Worm (Caenorhabditis elegans) whole organism, late embryonic: ENCODE data around the gene snfc-5.
A peak's percentile ranks its signal among the peaks of the same experiment; 100 is the strongest.

ENCODE experiments used
- C38D4.7 ChIP-seq: fragments of 200-800 bp; sonication (Bioruptor generic); optimal IDR thresholded peaks from 2 replicates; lab custom pipeline; 2018; ENCODE audit warnings: mild to moderate bottlenecking, missing genetic modification characterization, moderate library complexity, missing compliant biosample characterization
- K02D7.2 ChIP-seq: sonication (generic microtip); optimal IDR thresholded peaks from 2 replicates; lab custom pipeline; 2017; ENCODE audit warnings: mild to moderate bottlenecking, missing genetic modification characterization, missing compliant biosample characterization
- ahr-1 ChIP-seq: sonication (generic microtip); optimal IDR thresholded peaks from 2 replicates; lab custom pipeline; 2016; ENCODE audit warnings: missing genetic modification characterization, missing compliant biosample characterization
- ama-1 ChIP-seq: fragments of 150-350 bp; optimal IDR thresholded peaks from 2 replicates; lab custom pipeline; 2014
- ceh-14 ChIP-seq: sonication (generic microtip); optimal IDR thresholded peaks from 2 replicates; lab custom pipeline; 2016; ENCODE audit warnings: missing genotype, missing genetic modification characterization, missing compliant biosample characterization
- ceh-22 ChIP-seq: sonication (generic microtip); optimal IDR thresholded peaks from 2 replicates; lab custom pipeline; 2017; ENCODE audit warnings: missing biosample characterization, missing genetic modification characterization
- ceh-34 ChIP-seq: sonication (generic microtip); optimal IDR thresholded peaks from 2 replicates; lab custom pipeline; 2016; ENCODE audit warnings: mild to moderate bottlenecking, missing genetic modification characterization, missing compliant biosample characterization
- ceh-9 ChIP-seq: sonication (generic microtip); optimal IDR thresholded peaks from 2 replicates; lab custom pipeline; 2016; ENCODE audit warnings: mild to moderate bottlenecking, missing genetic modification characterization, inconsistent platforms, missing compliant biosample characterization
- che-1 ChIP-seq: sonication (generic microtip); optimal IDR thresholded peaks from 2 replicates; lab custom pipeline; 2016; ENCODE audit warnings: mild to moderate bottlenecking, missing genetic modification characterization, missing compliant biosample characterization
- dmd-4 ChIP-seq: sonication (generic microtip); optimal IDR thresholded peaks from 2 replicates; lab custom pipeline; 2016; ENCODE audit warnings: borderline replicate concordance, missing genetic modification characterization, missing compliant biosample characterization
- elt-4 ChIP-seq: sonication (generic microtip); optimal IDR thresholded peaks from 2 replicates; lab custom pipeline; 2016; ENCODE audit warnings: missing genetic modification characterization, missing compliant biosample characterization
- ets-4 ChIP-seq: sonication (generic microtip); optimal IDR thresholded peaks from 2 replicates; lab custom pipeline; 2016; ENCODE audit warnings: missing genetic modification characterization, missing compliant biosample characterization
- fax-1 ChIP-seq: sonication (generic microtip); optimal IDR thresholded peaks from 2 replicates; lab custom pipeline; 2016; ENCODE audit warnings: missing genotype, missing genetic modification characterization, missing compliant biosample characterization
- fkh-10 ChIP-seq: fragments of 150-350 bp; optimal IDR thresholded peaks from 2 replicates; lab custom pipeline; 2014; ENCODE audit warnings: missing biosample characterization, missing genetic modification reagents, missing genetic modification characterization
- hlh-13 ChIP-seq: fragments of 200-800 bp; sonication (Bioruptor generic); optimal IDR thresholded peaks from 2 replicates; lab custom pipeline; 2018; ENCODE audit warnings: mild to moderate bottlenecking, missing genetic modification characterization, missing compliant biosample characterization
- hlh-6 ChIP-seq: sonication (generic microtip); optimal IDR thresholded peaks from 2 replicates; lab custom pipeline; 2016; ENCODE audit warnings: missing genotype, missing genetic modification characterization, missing compliant biosample characterization
- lin-11 ChIP-seq: fragments of 200-800 bp; sonication (Bioruptor generic); optimal IDR thresholded peaks from 2 replicates; lab custom pipeline; 2018; ENCODE audit warnings: mild to moderate bottlenecking, missing genetic modification characterization, missing compliant biosample characterization
- madf-2 ChIP-seq: sonication (generic microtip); optimal IDR thresholded peaks from 2 replicates; lab custom pipeline; 2017; ENCODE audit warnings: missing genetic modification characterization, missing compliant biosample characterization
- nfya-1 ChIP-seq: sonication (generic microtip); optimal IDR thresholded peaks from 2 replicates; lab custom pipeline; 2017; ENCODE audit warnings: missing genetic modification characterization, mild to moderate bottlenecking, missing compliant biosample characterization, antibody characterized with exemption, moderate library complexity
- nhr-11 ChIP-seq: fragments of 150-350 bp; optimal IDR thresholded peaks from 2 replicates; lab custom pipeline; 2014; ENCODE audit warnings: missing biosample characterization, missing genetic modification characterization
- nhr-232 ChIP-seq: sonication (generic microtip); optimal IDR thresholded peaks from 2 replicates; lab custom pipeline; 2016; ENCODE audit warnings: missing genetic modification characterization, missing compliant biosample characterization
- odd-2 ChIP-seq: sonication (generic microtip); optimal IDR thresholded peaks from 2 replicates; lab custom pipeline; 2017; ENCODE audit warnings: antibody characterized with exemption, mild to moderate bottlenecking, missing genetic modification characterization, missing compliant biosample characterization
- rnt-1 ChIP-seq: sonication (generic microtip); optimal IDR thresholded peaks from 2 replicates; lab custom pipeline; 2016; ENCODE audit warnings: missing genetic modification characterization, missing compliant biosample characterization
- sdc-2 ChIP-seq: sonication (generic microtip); optimal IDR thresholded peaks from 2 replicates; lab custom pipeline; 2016; ENCODE audit warnings: missing genotype, missing genetic modification characterization, missing compliant biosample characterization
- sox-2 ChIP-seq: fragments of 200-800 bp; sonication (Bioruptor generic); IDR thresholded peaks from 2 replicates; pipeline ENCODE4 v1.3.6; 2022; ENCODE audit warnings: missing genetic modification reagents, missing genetic modification characterization, missing compliant biosample characterization
- sox-4 ChIP-seq: sonication (generic microtip); optimal IDR thresholded peaks from 2 replicates; lab custom pipeline; 2017; ENCODE audit warnings: mild to moderate bottlenecking, missing genetic modification characterization, inconsistent platforms, missing compliant biosample characterization
- syd-9 ChIP-seq: sonication (generic microtip); optimal IDR thresholded peaks from 2 replicates; lab custom pipeline; 2016; ENCODE audit warnings: mild to moderate bottlenecking, missing genetic modification characterization, moderate library complexity, missing compliant biosample characterization
- tbx-2 ChIP-seq: sonication (generic microtip); optimal IDR thresholded peaks from 2 replicates; lab custom pipeline; 2016; ENCODE audit warnings: missing genetic modification characterization, missing compliant biosample characterization
- ttx-3 ChIP-seq: sonication (generic microtip); optimal IDR thresholded peaks from 2 replicates; lab custom pipeline; 2016; ENCODE audit warnings: missing genetic modification reagents, missing genetic modification characterization, missing compliant biosample characterization
- unc-3 ChIP-seq, 2 experiments: fragments of 200-800 bp in 1 of 2; sonication (Bioruptor generic) in 1 of 2; sonication (generic microtip) in 1 of 2; conservative IDR thresholded peaks in 1 of 2; optimal IDR thresholded peaks in 1 of 2; 2 replicates each; pipeline versions ENCODE4 v1.3.6 to Lab custom; 2016 to 2022; ENCODE audit warnings: missing compliant biosample characterization in 2 of 2, missing genetic modification characterization in 2 of 2, missing genetic modification reagents in 1 of 2
- unc-42 ChIP-seq: sonication (generic microtip); optimal IDR thresholded peaks from 2 replicates; lab custom pipeline; 2016; ENCODE audit warnings: missing genotype, missing genetic modification characterization, missing compliant biosample characterization
- unc-55 ChIP-seq: sonication (generic microtip); optimal IDR thresholded peaks from 2 replicates; lab custom pipeline; 2017; ENCODE audit warnings: missing biosample characterization, missing genetic modification reagents, missing genetic modification characterization
- unc-86 ChIP-seq: sonication (generic microtip); optimal IDR thresholded peaks from 2 replicates; lab custom pipeline; 2016; ENCODE audit warnings: missing genetic modification characterization, missing compliant biosample characterization
- zip-5 ChIP-seq: sonication (generic microtip); optimal IDR thresholded peaks from 2 replicates; lab custom pipeline; 2016; ENCODE audit warnings: missing genetic modification characterization, missing compliant biosample characterization

The snfc-5 gene

DNA sequence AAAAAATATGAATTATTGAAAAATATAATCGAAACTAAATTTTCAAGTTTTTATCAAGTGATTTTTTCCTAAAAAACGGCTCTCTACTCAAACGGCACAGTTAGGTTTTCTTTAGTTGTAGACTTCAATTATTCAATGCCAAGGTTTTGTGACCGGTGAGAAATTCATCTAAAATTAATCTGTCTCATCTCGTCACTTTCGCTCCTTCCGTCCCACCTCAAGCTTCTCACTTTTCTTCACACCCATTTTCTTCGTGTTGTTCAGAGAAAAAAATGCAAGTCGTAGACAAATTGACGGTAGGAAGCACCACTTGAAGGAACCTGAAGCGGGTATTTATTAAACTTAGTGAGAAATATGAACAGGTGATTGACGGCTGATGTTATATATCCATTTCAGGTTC lies 13.3 kb upstream of the snfc-5 start:
- no peak for TF ChIP-seq lin-11 (tag; lab: Kevin White, UChicago)
- no peak for TF ChIP-seq unc-86 (tag; lab: Kevin White, UChicago)
- TF ChIP-seq zip-5 = no peak
- no peak for TF ChIP-seq K02D7.2 (tag; lab: Kevin White, UChicago)
- TF ChIP-seq nhr-232 (tag; lab: Kevin White, UChicago) = no peak
- TF ChIP-seq C38D4.7 (GFP tag; lab: Kevin White, UChicago) = no peak
- no peak for TF ChIP-seq hlh-13 (GFP tag; lab: Kevin White, UChicago)
- TF ChIP-seq tbx-2 (tag; lab: Kevin White, UChicago) = no peak
- TF ChIP-seq sdc-2 (tag; lab: Kevin White, UChicago) = no peak
- TF ChIP-seq unc-55 (GFP tag; lab: Kevin White, UChicago) = no peak
- TF ChIP-seq ttx-3 = no peak
- no peak for TF ChIP-seq sox-2
- TF ChIP-seq dmd-4 = no peak

- TF ChIP-seq sox-2 = no peak
- TF ChIP-seq ttx-3 = no peak
- no peak for TF ChIP-seq hlh-6 (tag; lab: Kevin White, UChicago)
- no peak for TF ChIP-seq ceh-14
- TF ChIP-seq unc-86 (tag; lab: Kevin White, UChicago) = no peak
- no peak for TF ChIP-seq odd-2 (tag; lab: Kevin White, UChicago)
- TF ChIP-seq nfya-1 = no peak
- TF ChIP-seq, all 69 proteins: peak for 0
Observed at ce11 chrIII:4391938-4392337, 12.6 kb upstream of the snfc-5 start.

DNA sequence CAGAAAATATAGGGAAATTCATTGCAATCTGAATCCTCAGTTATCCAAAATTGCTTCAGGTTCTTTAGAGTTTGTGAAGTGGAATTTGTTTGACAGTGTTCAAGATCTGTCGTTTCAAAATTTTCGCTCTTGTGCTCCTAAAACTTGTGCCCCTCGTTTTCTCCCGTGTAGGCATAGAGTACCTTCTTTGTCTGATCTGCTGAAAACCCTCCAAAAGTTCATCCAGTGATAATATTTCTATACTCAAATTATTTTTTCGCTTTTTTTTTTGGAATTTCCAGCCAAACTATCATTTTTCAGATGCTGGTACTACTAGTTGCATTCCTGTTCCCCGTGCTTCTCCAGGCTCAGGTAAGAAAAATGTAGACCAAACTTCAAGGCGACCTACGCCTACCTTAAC lies 10.1 kb upstream of the snfc-5 start, which contains the start of gene R07E5.4:
Gene R07E5.4, plus strand, starts transcription at position 301 of the 400 bp plus-strand sequence.
- TF ChIP-seq fkh-10 (GFP tag; lab: Kevin White, UChicago) (no peak), syd-9 (no peak), tbx-2 (tag; lab: Kevin White, UChicago) (no peak), unc-55 (GFP tag; lab: Kevin White, UChicago) (no peak), ama-1 (no peak), che-1 (tag; lab: Kevin White, UChicago) (no peak), fax-1 (tag; lab: Kevin White, UChicago) (no peak), sox-4 (no peak), unc-42 (tag; lab: Kevin White, UChicago) (no peak), dmd-4 (no peak), ahr-1 (no peak), ets-4 (tag; lab: Kevin White, UChicago) (no peak), rnt-1 (tag; lab: Kevin White, UChicago) (no peak), elt-4 (tag; lab: Kevin White, UChicago) (no peak), ceh-22 (tag; lab: Kevin White, UChicago) (no peak), ceh-9 (no peak)
- TF ChIP-seq, all 69 proteins: peak for 0

DNA sequence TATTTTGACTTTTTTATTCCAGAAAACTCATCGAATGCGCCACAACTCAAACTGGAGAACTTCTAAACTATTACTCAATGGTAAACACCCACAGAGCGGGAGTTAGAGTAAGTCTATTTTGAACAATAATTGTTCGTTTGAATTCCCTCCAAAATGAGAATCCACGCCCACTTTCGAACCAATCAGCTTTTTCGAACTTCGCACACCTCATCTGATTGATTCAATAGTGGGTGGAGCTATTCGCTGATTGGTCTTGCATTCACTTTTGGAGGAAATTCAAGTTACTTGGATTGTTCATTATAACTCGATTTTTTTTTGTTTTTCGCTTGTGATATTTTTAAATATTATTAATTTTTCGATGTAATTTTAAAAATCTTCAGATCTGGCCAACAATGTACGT lies 8.7 kb upstream of the snfc-5 start:
- TF ChIP-seq dmd-4 (no peak), nfya-1 (peak; percentile 72)

DNA sequence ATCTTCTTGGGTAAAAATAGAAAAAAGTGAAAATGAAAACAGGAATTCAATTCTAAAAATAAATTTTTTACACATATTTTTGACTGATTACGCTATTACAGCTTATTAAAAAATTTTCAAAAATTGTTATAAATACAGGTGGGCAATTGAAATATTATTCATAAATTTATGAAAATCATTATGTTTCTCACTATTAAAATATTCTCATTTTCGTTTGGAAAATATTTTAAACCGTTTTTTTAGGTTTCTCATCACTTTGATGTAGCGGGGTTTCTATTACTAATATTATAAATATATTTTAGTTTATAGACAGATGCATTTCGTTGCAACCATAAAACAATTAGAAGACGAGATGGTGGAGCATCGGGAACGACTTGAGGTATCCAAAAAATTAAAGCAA lies 7.5 kb upstream of the snfc-5 start, which contains the start of gene R07E5.5:
Gene R07E5.5, plus strand, starts transcription at position 301 of the 400 bp plus-strand sequence.
- TF ChIP-seq unc-86 (tag; lab: Kevin White, UChicago) (no peak), nhr-11 (no peak), unc-3 (GFP tag; conservative IDR thresholded peaks at IDR 0.05; lab: Robert Waterston, UW) (no peak), unc-3 (tag; optimal IDR thresholded peaks at IDR 0.05; lab: Kevin White, UChicago) (no peak), ets-4 (tag; lab: Kevin White, UChicago) (no peak), ceh-34 (no peak), elt-4 (tag; lab: Kevin White, UChicago) (no peak), zip-5 (no peak), madf-2 (tag; lab: Kevin White, UChicago) (no peak)
